Fruit fly (Drosophila melanogaster) whole organism, prepupa: ENCODE measurements around the gene Mcm6.

ENCODE experiments used
- CG10631 ChIP-seq: fragments of 200-800 bp; sonication (Bioruptor generic); optimal IDR thresholded peaks from 2 replicates; lab custom pipeline; 2016; ENCODE audit warnings: missing biosample characterization, missing genetic modification characterization
- CG10669 ChIP-seq: fragments of 200-800 bp; sonication (Bioruptor generic); optimal IDR thresholded peaks from 3 replicates; lab custom pipeline; 2018; ENCODE audit warnings: missing biosample characterization, mild to moderate bottlenecking, missing genetic modification characterization, moderate library complexity
- CG15336 ChIP-seq: fragments of 200-800 bp; sonication (Bioruptor generic); IDR thresholded peaks from 2 replicates; pipeline ENCODE4 v1.3.6; 2022; ENCODE audit warnings: missing biosample characterization, missing genetic modification characterization
- CG1621 ChIP-seq: fragments of 200-800 bp; sonication (Bioruptor generic); optimal IDR thresholded peaks from 3 replicates; lab custom pipeline; 2018; ENCODE audit warnings: missing biosample characterization, mild to moderate bottlenecking, missing genetic modification characterization
- CG16779 ChIP-seq: fragments of 200-800 bp; sonication (Bioruptor generic); optimal IDR thresholded peaks from 3 replicates; lab custom pipeline; 2017; ENCODE audit warnings: missing biosample characterization, mild to moderate bottlenecking, missing genetic modification characterization
- CG3032 ChIP-seq: fragments of 200-800 bp; optimal IDR thresholded peaks from 2 replicates; lab custom pipeline; 2019; ENCODE audit warnings: missing biosample characterization, mild to moderate bottlenecking, missing genetic modification characterization, moderate library complexity
- CG32006 ChIP-seq: fragments of 200-800 bp; sonication (Bioruptor generic); optimal IDR thresholded peaks from 3 replicates; lab custom pipeline; 2017; ENCODE audit warnings: missing biosample characterization, mild to moderate bottlenecking, missing genetic modification characterization
- CG3919 ChIP-seq: fragments of 200-800 bp; sonication (Bioruptor generic); optimal IDR thresholded peaks from 3 replicates; lab custom pipeline; 2016; ENCODE audit warnings: missing biosample characterization, missing genetic modification characterization
- CG4318 ChIP-seq: fragments of 200-800 bp; sonication (Bioruptor generic); optimal IDR thresholded peaks from 3 replicates; lab custom pipeline; 2017; ENCODE audit warnings: missing biosample characterization, mild to moderate bottlenecking, missing genetic modification characterization
- CG6163 ChIP-seq: fragments of 200-800 bp; sonication (Bioruptor generic); IDR thresholded peaks from 3 replicates; pipeline ENCODE4 v1.3.6; 2022; ENCODE audit warnings: missing biosample characterization, missing genetic modification characterization
- CG6276 ChIP-seq: fragments of 200-800 bp; sonication (Bioruptor generic); optimal IDR thresholded peaks from 2 replicates; lab custom pipeline; 2017; ENCODE audit warnings: missing biosample characterization, mild to moderate bottlenecking, missing genetic modification characterization
- CG6808 ChIP-seq: fragments of 200-800 bp; sonication (Bioruptor generic); optimal IDR thresholded peaks from 3 replicates; lab custom pipeline; 2017; ENCODE audit warnings: missing biosample characterization, missing genetic modification characterization, mild to moderate bottlenecking, moderate library complexity, missing genetic modification reagents
- CG6854 ChIP-seq: fragments of 200-800 bp; sonication (Bioruptor generic); optimal IDR thresholded peaks from 2 replicates; lab custom pipeline; 2017; ENCODE audit warnings: missing biosample characterization, mild to moderate bottlenecking, missing genetic modification characterization
- CG7368 ChIP-seq: fragments of 200-800 bp; sonication (Bioruptor generic); optimal IDR thresholded peaks from 3 replicates; lab custom pipeline; 2016; ENCODE audit warnings: missing biosample characterization, missing genetic modification characterization
- CG8119 ChIP-seq: fragments of 200-800 bp; sonication (Bioruptor generic); IDR thresholded peaks from 3 replicates; pipeline ENCODE4 v1.3.6; 2022; ENCODE audit warnings: missing biosample characterization, missing genetic modification characterization
- CG9139 ChIP-seq: fragments of 200-800 bp; sonication (Bioruptor generic); optimal IDR thresholded peaks from 3 replicates; lab custom pipeline; 2017; ENCODE audit warnings: missing biosample characterization, mild to moderate bottlenecking, missing genetic modification characterization
- Eip78C ChIP-seq: fragments of 200-800 bp; sonication (Bioruptor generic); peaks from one replicate; lab custom pipeline; 2016; ENCODE audit warnings: missing biosample characterization, missing genetic modification characterization
- Eip93F ChIP-seq: fragments of 200-800 bp; sonication (Bioruptor generic); optimal IDR thresholded peaks from 2 replicates; lab custom pipeline; 2016; ENCODE audit warnings: missing biosample characterization, mild to moderate bottlenecking, missing genetic modification characterization
- Ets21C ChIP-seq: fragments of 200-800 bp; sonication (Bioruptor generic); optimal IDR thresholded peaks from 3 replicates; lab custom pipeline; 2016; ENCODE audit warnings: missing biosample characterization, missing genetic modification characterization
- Ets96B ChIP-seq: fragments of 200-800 bp; optimal IDR thresholded peaks from 2 replicates; lab custom pipeline; 2019; ENCODE audit warnings: missing biosample characterization, mild to moderate bottlenecking, missing genetic modification characterization, moderate library complexity
- Gug ChIP-seq: fragments of 200-800 bp; sonication (Bioruptor generic); IDR thresholded peaks from 2 replicates; pipeline ENCODE4 v1.3.6; 2022; ENCODE audit warnings: missing biosample characterization, missing genetic modification characterization
- Hr38 ChIP-seq: sonication (Bioruptor generic); optimal IDR thresholded peaks from 2 replicates; lab custom pipeline; 2016; ENCODE audit warnings: missing biosample characterization, missing genetic modification characterization
- Hr4 ChIP-seq: fragments of 200-800 bp; sonication (Bioruptor generic); optimal IDR thresholded peaks from 3 replicates; lab custom pipeline; 2016; ENCODE audit warnings: missing biosample characterization, missing genetic modification characterization
- Lpt ChIP-seq: fragments of 200-800 bp; sonication (Bioruptor generic); optimal IDR thresholded peaks from 3 replicates; lab custom pipeline; 2016; ENCODE audit warnings: missing biosample characterization, missing genetic modification characterization
- Sox14 ChIP-seq: fragments of 200-800 bp; sonication (Bioruptor generic); optimal IDR thresholded peaks from 3 replicates; lab custom pipeline; 2016; ENCODE audit warnings: missing biosample characterization, missing genetic modification characterization
- Sox15 ChIP-seq: fragments of 200-800 bp; sonication (Bioruptor generic); optimal IDR thresholded peaks from 3 replicates; lab custom pipeline; 2016; ENCODE audit warnings: missing biosample characterization, missing genetic modification characterization
- achi ChIP-seq: fragments of 200-800 bp; sonication (Bioruptor generic); optimal IDR thresholded peaks from 3 replicates; lab custom pipeline; 2016; ENCODE audit warnings: missing biosample characterization, missing genetic modification characterization
- dsx ChIP-seq: fragments of 200-800 bp; optimal IDR thresholded peaks from 3 replicates; lab custom pipeline; 2019; ENCODE audit warnings: missing biosample characterization, mild to moderate bottlenecking, missing genetic modification characterization, moderate library complexity; ENCODE audit not compliant: poor library complexity, severe bottlenecking
- eg ChIP-seq: fragments of 200-800 bp; sonication (Bioruptor generic); IDR thresholded peaks from 3 replicates; pipeline ENCODE4 v1.3.6; 2022; ENCODE audit warnings: missing biosample characterization, missing genetic modification characterization
- fd59A ChIP-seq: fragments of 200-800 bp; sonication (Bioruptor generic); optimal IDR thresholded peaks from 2 replicates; lab custom pipeline; 2017; ENCODE audit warnings: missing biosample characterization, mild to moderate bottlenecking, missing genetic modification characterization, missing genetic modification reagents
- fkh ChIP-seq: fragments of 200-800 bp; sonication (Bioruptor generic); optimal IDR thresholded peaks from 3 replicates; lab custom pipeline; 2017; ENCODE audit warnings: missing biosample characterization, mild to moderate bottlenecking, missing genetic modification characterization, moderate library complexity
- pdm3 ChIP-seq: fragments of 200-800 bp; sonication (Bioruptor generic); optimal IDR thresholded peaks from 3 replicates; lab custom pipeline; 2016; ENCODE audit warnings: missing biosample characterization, missing genetic modification characterization
- salr ChIP-seq, 2 experiments: fragments of 200-800 bp; sonication (Bioruptor generic); optimal IDR thresholded peaks; 3 replicates each; lab custom pipeline; 2016 to 2018; ENCODE audit warnings: missing biosample characterization in 2 of 2, missing genetic modification characterization in 2 of 2, mild to moderate bottlenecking in 1 of 2
- spab ChIP-seq: fragments of 200-800 bp; sonication (Bioruptor generic); optimal IDR thresholded peaks from 2 replicates; lab custom pipeline; 2017; ENCODE audit warnings: missing biosample characterization, mild to moderate bottlenecking, missing genetic modification characterization, missing genetic modification reagents
- ss ChIP-seq, 2 experiments: fragments of 200-800 bp; sonication (Bioruptor generic); optimal IDR thresholded peaks; 2 replicates in 1 of 2; 3 replicates in 1 of 2; lab custom pipeline; 2017 to 2018; ENCODE audit warnings: mild to moderate bottlenecking in 2 of 2, missing biosample characterization in 2 of 2, missing genetic modification characterization in 2 of 2, moderate library complexity in 1 of 2
- svp ChIP-seq: fragments of 200-800 bp; sonication (Bioruptor generic); peaks from one replicate; lab custom pipeline; 2016; ENCODE audit warnings: missing biosample characterization, missing genetic modification characterization

Mcm6 gene

dm6 chrX:6708138-6708537 is 34.0 kb downstream of the Mcm6 start:
- TF ChIP-seq CG6808 (peak; percentile 75), Sox14 (no peak), CG4318 (no peak), spab (GFP tag; lab: Kevin White, UChicago) (peak; percentile 65), achi (peak; percentile 6), svp (no peak), CG6163 (GFP tag; lab: Robert Waterston, UW) (peak; percentile 63; the same call in 2 of the 3 replicates), eg (peak; percentile 60; the same call in 2 of the 3 replicates), fd59A (GFP tag; lab: Kevin White, UChicago) (peak; percentile 18), salr (GFP tag; optimal IDR thresholded peaks at IDR 0.05; lab: Kevin White, UChicago) (peak in 1 of 2 experiments; percentile 2), CG32006 (GFP tag; lab: Kevin White, UChicago) (peak; percentile 10), Ets96B (tag; lab: Kevin White, UChicago) (peak; percentile 50), Lpt (GFP tag; lab: Kevin White, UChicago) (peak; percentile 74), CG15336 (GFP tag; lab: Robert Waterston, UW) (peak; percentile 62), ss (GFP tag; optimal IDR thresholded peaks at IDR 0.05; lab: Kevin White, UChicago) (peak; percentile 68 to 85), Ets21C (no peak), CG8119 (GFP tag; lab: Robert Waterston, UW) (peak; percentile 62; the same call in 2 of the 3 replicates), CG9139 (GFP tag; lab: Kevin White, UChicago) (peak; percentile 66), Eip78C (GFP tag; lab: Kevin White, UChicago) (peak; percentile 77), Sox15 (GFP tag; lab: Kevin White, UChicago) (no peak), CG3032 (tag; lab: Kevin White, UChicago) (peak; percentile 34), CG10669 (GFP tag; lab: Kevin White, UChicago) (peak; percentile 46), CG6276 (GFP tag; lab: Kevin White, UChicago) (peak; percentile 45), pdm3 (GFP tag; lab: Kevin White, UChicago) (no peak), CG16779 (peak; percentile 50), CG1621 (tag; lab: Kevin White, UChicago) (peak; percentile 68), dsx (peak; percentile 21), Eip93F (GFP tag; lab: Kevin White, UChicago) (no peak), Gug (GFP tag; lab: Robert Waterston, UW) (no peak)

DNA sequence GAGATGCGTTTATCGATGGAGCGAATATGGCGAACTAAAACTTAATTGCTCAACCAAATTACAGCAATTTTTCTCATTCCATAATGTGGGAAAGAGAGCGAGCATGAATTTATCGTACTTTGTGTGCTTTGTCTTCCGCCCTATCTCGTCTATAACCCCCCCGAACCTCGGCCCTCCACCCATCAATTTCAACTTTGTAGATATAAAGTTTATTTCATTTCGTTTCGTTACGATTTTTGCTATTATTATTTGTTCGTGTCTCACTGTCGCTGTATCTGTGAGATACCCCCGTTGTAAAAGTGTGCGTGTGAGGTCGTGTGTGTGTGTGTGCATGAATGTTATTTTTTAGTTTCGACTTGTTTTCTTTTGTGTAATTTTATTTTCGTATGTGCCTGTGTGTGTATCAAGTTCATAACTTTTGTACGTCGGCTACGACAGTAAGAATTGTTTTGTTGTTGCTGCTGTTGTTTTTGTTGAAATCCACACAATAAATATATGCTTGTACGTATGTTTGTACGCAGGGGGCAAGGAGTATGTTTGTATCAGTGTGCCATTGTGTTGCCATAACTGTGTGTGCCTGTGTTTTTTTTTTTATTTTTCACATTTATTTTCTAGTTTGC is 34.5 kb downstream of the Mcm6 start:
- TF ChIP-seq Gug (GFP tag; lab: Robert Waterston, UW) (no peak), Eip78C (GFP tag; lab: Kevin White, UChicago) (peak; percentile 43), CG10631 (GFP tag; lab: Kevin White, UChicago) (no peak), Hr4 (no peak), Sox14 (no peak), CG16779 (peak; percentile 30), CG32006 (GFP tag; lab: Kevin White, UChicago) (peak; percentile 17), fkh (GFP tag; lab: Kevin White, UChicago) (peak; percentile 81), CG6854 (GFP tag; lab: Kevin White, UChicago) (no peak), Ets96B (tag; lab: Kevin White, UChicago) (no peak), CG7368 (GFP tag; lab: Kevin White, UChicago) (no peak), CG6276 (GFP tag; lab: Kevin White, UChicago) (peak; percentile 14)

- peak; percentile 97 for TF ChIP-seq CG6808
- TF ChIP-seq Eip93F (GFP tag; lab: Kevin White, UChicago) = no peak
- TF ChIP-seq CG15336 (GFP tag; lab: Robert Waterston, UW) = no peak
- TF ChIP-seq CG3919 (GFP tag; lab: Kevin White, UChicago) = no peak
- TF ChIP-seq Hr38 (GFP tag; lab: Kevin White, UChicago) = no peak
- no peak for TF ChIP-seq CG6276 (GFP tag; lab: Kevin White, UChicago)
- TF ChIP-seq, all 60 proteins: peak for 1
These were observed 35.3 kb downstream of the Mcm6 start for dm6 chrX:6709252-6710037.
